Fruit fly (Drosophila melanogaster) whole organism, embryonic: Measurements from ENCODE around the gene CG10137.

Experiments
- Abd-B ChIP-seq: fragments of 200-800 bp; sonication (Bioruptor generic); optimal IDR thresholded peaks from 2 replicates; lab custom pipeline; 2018; ENCODE audit warnings: missing biosample characterization, mild to moderate bottlenecking, missing genetic modification characterization, moderate library complexity
- Blimp-1 ChIP-seq: fragments of 200-800 bp; sonication (Bioruptor generic); optimal IDR thresholded peaks from 3 replicates; lab custom pipeline; 2018; ENCODE audit warnings: missing biosample characterization, missing genetic modification characterization, mild to moderate bottlenecking, moderate library complexity, missing genetic modification reagents
- CG10565 ChIP-seq: fragments of 200-800 bp; sonication (Bioruptor generic); optimal IDR thresholded peaks from 3 replicates; lab custom pipeline; 2016; ENCODE audit warnings: missing biosample characterization, mild to moderate bottlenecking, missing genetic modification characterization
- CG11456 ChIP-seq: fragments of 200-800 bp; sonication (Bioruptor generic); IDR thresholded peaks from 3 replicates; pipeline ENCODE4 v1.3.6; 2022; ENCODE audit warnings: missing biosample characterization, missing genetic modification characterization
- CG12219 ChIP-seq: fragments of 200-800 bp; sonication (Bioruptor generic); optimal IDR thresholded peaks from 3 replicates; lab custom pipeline; 2018; ENCODE audit warnings: missing biosample characterization, mild to moderate bottlenecking, missing genetic modification characterization
- CG12744 ChIP-seq: fragments of 200-800 bp; sonication (Bioruptor generic); optimal IDR thresholded peaks from 2 replicates; lab custom pipeline; 2016; ENCODE audit warnings: missing biosample characterization, missing genetic modification characterization
- CG15073 ChIP-seq: fragments of 200-800 bp; sonication (Bioruptor generic); optimal IDR thresholded peaks from 2 replicates; lab custom pipeline; 2016; ENCODE audit warnings: missing biosample characterization, missing genetic modification characterization
- CG1603 ChIP-seq: fragments of 200-800 bp; sonication (Bioruptor generic); optimal IDR thresholded peaks from 2 replicates; lab custom pipeline; 2019; ENCODE audit warnings: missing biosample characterization, mild to moderate bottlenecking, missing genetic modification characterization, moderate library complexity
- CG18599 ChIP-seq: fragments of 200-800 bp; sonication (Bioruptor generic); optimal IDR thresholded peaks from 3 replicates; lab custom pipeline; 2017; ENCODE audit warnings: missing biosample characterization, missing genetic modification characterization, mild to moderate bottlenecking, moderate library complexity, missing genetic modification reagents
- CG2712 ChIP-seq: fragments of 200-800 bp; optimal IDR thresholded peaks from 3 replicates; lab custom pipeline; 2019; ENCODE audit warnings: missing biosample characterization, mild to moderate bottlenecking, missing genetic modification characterization, moderate library complexity
- CG3163 ChIP-seq: fragments of 200-800 bp; sonication (Bioruptor generic); optimal IDR thresholded peaks from 3 replicates; lab custom pipeline; 2016; ENCODE audit warnings: missing biosample characterization, missing genetic modification characterization
- CG5953 ChIP-seq: fragments of 200-800 bp; sonication (Bioruptor generic); IDR thresholded peaks from 2 replicates; pipeline ENCODE4 v1.3.6; 2022; ENCODE audit warnings: missing biosample characterization, missing genetic modification characterization
- CG6175 ChIP-seq: fragments of 200-800 bp; sonication (Bioruptor generic); IDR thresholded peaks from 3 replicates; pipeline ENCODE4 v1.3.6; 2022; ENCODE audit warnings: missing biosample characterization, missing genetic modification characterization
- CG6272 ChIP-seq: fragments of 200-800 bp; sonication (Bioruptor generic); IDR thresholded peaks from 2 replicates; pipeline ENCODE4 v1.3.6; 2022; ENCODE audit warnings: missing biosample characterization, missing genetic modification characterization
- CG6689 ChIP-seq: fragments of 200-800 bp; sonication (Bioruptor generic); IDR thresholded peaks from 2 replicates; pipeline ENCODE4 v1.3.6; 2022; ENCODE audit warnings: missing biosample characterization, missing genetic modification characterization
- CG7271 ChIP-seq: fragments of 200-800 bp; sonication (Bioruptor generic); optimal IDR thresholded peaks from 2 replicates; lab custom pipeline; 2018; ENCODE audit warnings: missing biosample characterization, mild to moderate bottlenecking, missing genetic modification characterization, moderate library complexity
- CG7839 ChIP-seq: fragments of 200-800 bp; sonication (Bioruptor generic); optimal IDR thresholded peaks from 3 replicates; lab custom pipeline; 2018; ENCODE audit warnings: missing biosample characterization, mild to moderate bottlenecking, missing genetic modification characterization, moderate library complexity
- CG8359 ChIP-seq: fragments of 200-800 bp; sonication (Bioruptor generic); optimal IDR thresholded peaks from 2 replicates; lab custom pipeline; 2017; ENCODE audit warnings: missing biosample characterization, mild to moderate bottlenecking, missing genetic modification characterization, borderline replicate concordance
- CrebB ChIP-seq: fragments of 200-800 bp; sonication (Bioruptor generic); optimal IDR thresholded peaks from 3 replicates; lab custom pipeline; 2018; ENCODE audit warnings: missing biosample characterization, mild to moderate bottlenecking, missing genetic modification characterization
- D19B ChIP-seq: fragments of 200-800 bp; sonication (Bioruptor generic); optimal IDR thresholded peaks from 2 replicates; lab custom pipeline; 2017; ENCODE audit warnings: missing biosample characterization, mild to moderate bottlenecking, missing genetic modification characterization
- Dbx ChIP-seq: fragments of 200-800 bp; sonication (Bioruptor generic); IDR thresholded peaks from 3 replicates; pipeline ENCODE4 v1.3.6; 2022; ENCODE audit warnings: missing biosample characterization, missing genetic modification characterization
- Dek ChIP-seq: fragments of 200-800 bp; sonication (Bioruptor generic); optimal IDR thresholded peaks from 3 replicates; lab custom pipeline; 2019; ENCODE audit warnings: missing biosample characterization, mild to moderate bottlenecking, missing genetic modification characterization, moderate library complexity
- Gsc ChIP-seq: fragments of 200-800 bp; sonication (Bioruptor generic); IDR thresholded peaks from 2 replicates; pipeline ENCODE4 v1.3.6; 2022; ENCODE audit warnings: missing biosample characterization, missing genetic modification characterization
- Hey ChIP-seq: fragments of 200-800 bp; sonication (Bioruptor generic); optimal IDR thresholded peaks from 3 replicates; lab custom pipeline; 2018; ENCODE audit warnings: missing biosample characterization, mild to moderate bottlenecking, missing genetic modification characterization
- HmgD ChIP-seq: fragments of 200-800 bp; sonication (Bioruptor generic); optimal IDR thresholded peaks from 3 replicates; lab custom pipeline; 2016; ENCODE audit warnings: missing biosample characterization, missing genetic modification characterization
- Hr3 ChIP-seq: fragments of 200-800 bp; sonication (Bioruptor generic); optimal IDR thresholded peaks from 3 replicates; lab custom pipeline; 2016; ENCODE audit warnings: missing biosample characterization, missing genetic modification characterization
- Hsf ChIP-seq: fragments of 200-800 bp; sonication (Bioruptor generic); optimal IDR thresholded peaks from 3 replicates; lab custom pipeline; 2016; ENCODE audit warnings: missing biosample characterization, missing genetic modification characterization
- MBD-R2 ChIP-seq: fragments of 200-800 bp; sonication (Bioruptor generic); IDR thresholded peaks from 2 replicates; pipeline ENCODE4 v1.3.6; 2022; ENCODE audit warnings: missing biosample characterization, missing genetic modification characterization
- Nf-YB ChIP-seq: fragments of 200-800 bp; sonication (Bioruptor generic); optimal IDR thresholded peaks from 3 replicates; lab custom pipeline; 2019; ENCODE audit warnings: missing biosample characterization, mild to moderate bottlenecking, missing genetic modification characterization, moderate library complexity
- Six4 ChIP-seq: fragments of 200-800 bp; sonication (Bioruptor generic); optimal IDR thresholded peaks from 2 replicates; lab custom pipeline; 2016; ENCODE audit warnings: missing biosample characterization, missing genetic modification characterization
- Sox100B ChIP-seq: fragments of 200-800 bp; sonication (Bioruptor generic); optimal IDR thresholded peaks from 3 replicates; lab custom pipeline; 2018; ENCODE audit warnings: missing biosample characterization, mild to moderate bottlenecking, missing genetic modification characterization
- Usf ChIP-seq: fragments of 200-800 bp; sonication (Bioruptor generic); optimal IDR thresholded peaks from 2 replicates; lab custom pipeline; 2017; ENCODE audit warnings: missing genotype, missing biosample characterization, missing genetic modification characterization
- al ChIP-seq: fragments of 200-800 bp; sonication (Bioruptor generic); IDR thresholded peaks from 2 replicates; pipeline ENCODE4 v1.3.6; 2022; ENCODE audit warnings: missing biosample characterization, missing genetic modification characterization
- br ChIP-seq: fragments of >200 bp; optimal IDR thresholded peaks from 2 replicates; lab custom pipeline; 2017
- btn ChIP-seq: fragments of 200-800 bp; sonication (Bioruptor generic); optimal IDR thresholded peaks from 2 replicates; lab custom pipeline; 2016; ENCODE audit warnings: missing biosample characterization, missing genetic modification characterization
- cad ChIP-seq: fragments of >200 bp; optimal IDR thresholded peaks from 2 replicates; lab custom pipeline; 2017; ENCODE audit warnings: missing biosample characterization, missing genetic modification characterization
- cwo ChIP-seq: fragments of 200-800 bp; sonication (Bioruptor generic); optimal IDR thresholded peaks from 3 replicates; lab custom pipeline; 2017; ENCODE audit warnings: missing biosample characterization, missing genetic modification characterization, mild to moderate bottlenecking, moderate library complexity, missing genetic modification reagents
- gcm ChIP-seq: fragments of 200-800 bp; sonication (Bioruptor generic); optimal IDR thresholded peaks from 2 replicates; lab custom pipeline; 2019; ENCODE audit warnings: missing biosample characterization, mild to moderate bottlenecking, missing genetic modification characterization, moderate library complexity
- gcm2 ChIP-seq: fragments of 200-800 bp; sonication (Bioruptor generic); optimal IDR thresholded peaks from 2 replicates; lab custom pipeline; 2016; ENCODE audit warnings: missing biosample characterization, missing genetic modification characterization
- h ChIP-seq: fragments of >200 bp; optimal IDR thresholded peaks from 2 replicates; lab custom pipeline; 2017
- inv ChIP-seq: fragments of 200-800 bp; sonication (Bioruptor generic); IDR thresholded peaks from 2 replicates; pipeline ENCODE4 v1.3.6; 2022; ENCODE audit warnings: missing biosample characterization, missing genetic modification characterization; ENCODE audit not compliant: partially characterized antibody
- nerfin-2 ChIP-seq: fragments of 200-800 bp; sonication (Bioruptor generic); IDR thresholded peaks from 2 replicates; pipeline ENCODE4 v1.3.6; 2022; ENCODE audit warnings: missing biosample characterization, missing genetic modification characterization; ENCODE audit not compliant: partially characterized antibody
- odd ChIP-seq: fragments of 200-800 bp; sonication (Bioruptor generic); optimal IDR thresholded peaks from 2 replicates; lab custom pipeline; 2017; ENCODE audit warnings: missing biosample characterization, mild to moderate bottlenecking, missing genetic modification characterization
- phol ChIP-seq: fragments of 200-800 bp; sonication (Bioruptor generic); optimal IDR thresholded peaks from 3 replicates; lab custom pipeline; 2018; ENCODE audit warnings: missing biosample characterization, mild to moderate bottlenecking, missing genetic modification characterization, moderate library complexity
- pita ChIP-seq: fragments of 200-800 bp; sonication (Bioruptor generic); optimal IDR thresholded peaks from 2 replicates; lab custom pipeline; 2017; ENCODE audit warnings: missing biosample characterization, mild to moderate bottlenecking, missing genetic modification characterization
- psq ChIP-seq: fragments of 200-800 bp; sonication (Bioruptor generic); optimal IDR thresholded peaks from 2 replicates; lab custom pipeline; 2017; ENCODE audit warnings: missing biosample characterization, missing genetic modification characterization
- row ChIP-seq: fragments of 200-800 bp; sonication (Bioruptor generic); IDR thresholded peaks from 3 replicates; pipeline ENCODE4 v1.3.6; 2022; ENCODE audit warnings: missing biosample characterization, missing genetic modification characterization
- shn ChIP-seq: fragments of 200-800 bp; sonication (Bioruptor generic); optimal IDR thresholded peaks from 3 replicates; lab custom pipeline; 2016; ENCODE audit warnings: missing biosample characterization, missing genetic modification characterization
- slbo ChIP-seq: fragments of 200-800 bp; sonication (Bioruptor generic); IDR thresholded peaks from 2 replicates; pipeline ENCODE4 v1.3.6; 2022; ENCODE audit warnings: missing biosample characterization, missing genetic modification characterization
- tap ChIP-seq: fragments of 200-800 bp; optimal IDR thresholded peaks from 3 replicates; lab custom pipeline; 2019; ENCODE audit warnings: missing biosample characterization, mild to moderate bottlenecking, missing genetic modification characterization, moderate library complexity
- z ChIP-seq: fragments of 200-800 bp; sonication (Bioruptor generic); IDR thresholded peaks from 3 replicates; pipeline ENCODE4 v1.3.6; 2022; ENCODE audit warnings: missing biosample characterization, missing genetic modification characterization

Gene CG10137

dm6 chr2L:19537779-19538456 lies 11.4 kb downstream of the CG10137 start, which contains the start of gene CG13082 (continued):
- peak; percentile 48 for TF ChIP-seq Sox100B
- peak; percentile 54 for TF ChIP-seq gcm (GFP tag; lab: Kevin White, UChicago)
- TF ChIP-seq CG10565: no peak
- no peak for TF ChIP-seq z (GFP tag; lab: Robert Waterston, UW)
- TF ChIP-seq Hr3 (GFP tag; lab: Kevin White, UChicago): peak; percentile 26
- peak; percentile 62 for TF ChIP-seq CG8359 (GFP tag; lab: Kevin White, UChicago)
- TF ChIP-seq Gsc (GFP tag; lab: Robert Waterston, UW): no peak
- peak; percentile 59 for TF ChIP-seq CG7839 (tag; lab: Kevin White, UChicago)
- TF ChIP-seq cad (GFP tag; lab: Kevin White, UChicago): no peak
- TF ChIP-seq Six4 (GFP tag; lab: Kevin White, UChicago): peak; percentile 23
- peak; percentile 87 for TF ChIP-seq Blimp-1 (GFP tag; lab: Kevin White, UChicago)
- no peak for TF ChIP-seq gcm2 (GFP tag; lab: Kevin White, UChicago)
- no peak for TF ChIP-seq CG5953
- peak; percentile 51 for TF ChIP-seq Hsf (GFP tag; lab: Kevin White, UChicago)
- no peak for TF ChIP-seq psq (GFP tag; lab: Kevin White, UChicago)
- no peak for TF ChIP-seq shn (GFP tag; lab: Kevin White, UChicago)
- TF ChIP-seq h (lab: Kevin White, UChicago): no peak
- no peak for TF ChIP-seq al (GFP tag; lab: Robert Waterston, UW)
- no peak for TF ChIP-seq Hey (tag; lab: Kevin White, UChicago)
- TF ChIP-seq CG11456 (GFP tag; lab: Robert Waterston, UW): no peak
- TF ChIP-seq nerfin-2 (GFP tag; lab: Robert Waterston, UW): no peak
- TF ChIP-seq cwo (GFP tag; lab: Kevin White, UChicago): no peak
- no peak for TF ChIP-seq CG7271 (tag; lab: Kevin White, UChicago)
- TF ChIP-seq CG6175 (GFP tag; lab: Robert Waterston, UW): no peak
- TF ChIP-seq tap (tag; lab: Kevin White, UChicago): peak; percentile 20
- no peak for TF ChIP-seq CG3163 (GFP tag; lab: Kevin White, UChicago)
- no peak for TF ChIP-seq inv
- TF ChIP-seq CG12219 (GFP tag; lab: Kevin White, UChicago): peak; percentile 2
- no peak for TF ChIP-seq CrebB (tag; lab: Kevin White, UChicago)
- no peak for TF ChIP-seq D19B (GFP tag; lab: Kevin White, UChicago)
- TF ChIP-seq CG1603 (tag; lab: Kevin White, UChicago): no peak
- no peak for TF ChIP-seq CG6272
- no peak for TF ChIP-seq CG12744
- peak; percentile 24 for TF ChIP-seq Nf-YB (GFP tag; lab: Kevin White, UChicago)
- TF ChIP-seq MBD-R2 (GFP tag; lab: Robert Waterston, UW): no peak
- peak; percentile 42 for TF ChIP-seq btn
- TF ChIP-seq phol: peak; percentile 74
- no peak for TF ChIP-seq odd (GFP tag; lab: Kevin White, UChicago)
- no peak for TF ChIP-seq HmgD (GFP tag; lab: Kevin White, UChicago)
- TF ChIP-seq CG2712 (tag; lab: Kevin White, UChicago): peak; percentile 83
- peak; percentile 8 for TF ChIP-seq Abd-B (GFP tag; lab: Kevin White, UChicago)
- no peak for TF ChIP-seq Usf
- TF ChIP-seq br (lab: Kevin White, UChicago): no peak
- peak; percentile 30 for TF ChIP-seq CG18599
- TF ChIP-seq CG6689 (GFP tag; lab: Robert Waterston, UW): peak; percentile 51; the same call in 1 of the 2 replicates
- TF ChIP-seq CG15073: no peak
- TF ChIP-seq pita (GFP tag; lab: Kevin White, UChicago): no peak
- TF ChIP-seq Dbx (GFP tag; lab: Robert Waterston, UW): no peak
- TF ChIP-seq slbo: no peak
- no peak for TF ChIP-seq Dek (tag; lab: Kevin White, UChicago)
- peak; percentile 61 for TF ChIP-seq row
